Worm (Caenorhabditis elegans): ENCODE data around the gene Y54B9A.1.
A peak's percentile ranks its signal among the peaks of the same experiment; 100 is the strongest.

Y54B9A.1 gene

ce11 chrV:9443748-9444147 is 4.4 kb upstream of the Y54B9A.1 start, which contains the start of gene wdr-62:
Gene wdr-62, plus strand, starts transcription at chrV:9444048.
- TF ChIP-seq nhr-11 (tag; optimal IDR thresholded peaks at IDR 0.05) (no peak), nhr-42 (GFP tag; IDR thresholded peaks at IDR 0.05) (no peak), fkh-10 (GFP tag; optimal IDR thresholded peaks at IDR 0.05) (no peak), aha-1 (tag) (peak; percentile 48), lin-39 (tag; optimal IDR thresholded peaks at IDR 0.05) (no peak), ceh-28 (tag; optimal IDR thresholded peaks at IDR 0.05) (no peak), unc-62 (GFP tag; optimal IDR thresholded peaks at IDR 0.05 in 1 of 2) (peak in 1 of 2 experiments; percentile 57), unc-62 (tag; optimal IDR thresholded peaks at IDR 0.05) (no peak), arid-1 (GFP tag; conservative IDR thresholded peaks at IDR 0.05) (no peak)

ce11 chrV:9443109-9443508 is 3.8 kb upstream of the Y54B9A.1 start:
- peak; percentile 50 for TF ChIP-seq nhr-10 (tag; optimal IDR thresholded peaks at IDR 0.05)
- TF ChIP-seq mxl-3 (GFP tag; optimal IDR thresholded peaks at IDR 0.05), result peak; percentile 54
- peak in 1 of 2 experiments; percentile 24 for TF ChIP-seq mdl-1 (tag; optimal IDR thresholded peaks at IDR 0.05)
- TF ChIP-seq tra-1 (GFP tag; IDR thresholded peaks at IDR 0.05), result 0 out of 2 replicates have a peak, but pooled peaks have one; percentile 34
- TF ChIP-seq nhr-102 (tag; optimal IDR thresholded peaks at IDR 0.05), result peak; percentile 21
- peak; percentile 77 for TF ChIP-seq hlh-11 (tag; optimal IDR thresholded peaks at IDR 0.05)
- peak; percentile 87 for TF ChIP-seq nhr-28 (tag; optimal IDR thresholded peaks at IDR 0.05)
- no peak for TF ChIP-seq nhr-11 (tag; optimal IDR thresholded peaks at IDR 0.05)
- TF ChIP-seq pqm-1 (tag; optimal IDR thresholded peaks at IDR 0.05), result peak; percentile 82
- no peak for TF ChIP-seq ctbp-1 (GFP tag; IDR thresholded peaks at IDR 0.05)
- TF ChIP-seq mep-1 (tag; optimal IDR thresholded peaks at IDR 0.05), result peak; percentile 33
- peak; percentile 72 for TF ChIP-seq hlh-30 (tag; optimal IDR thresholded peaks at IDR 0.05; ENCODE audit: insufficient read depth)
- no peak for TF ChIP-seq fkh-10 (GFP tag; optimal IDR thresholded peaks at IDR 0.05)
- TF ChIP-seq saeg-2 (GFP tag; IDR thresholded peaks at IDR 0.05), result no peak
- TF ChIP-seq nhr-77 (tag; optimal IDR thresholded peaks at IDR 0.05), result peak; percentile 34
- peak; percentile 25 for TF ChIP-seq mes-2 (tag; optimal IDR thresholded peaks at IDR 0.05; ENCODE audit: poor library complexity, severe bottlenecking)
- TF ChIP-seq nhr-48 (tag; optimal IDR thresholded peaks at IDR 0.05), result no peak
- peak; percentile 84 for TF ChIP-seq dve-1 (tag; optimal IDR thresholded peaks at IDR 0.05; ENCODE audit: insufficient read depth)
- no peak for TF ChIP-seq cey-2 (tag; optimal IDR thresholded peaks at IDR 0.05; ENCODE audit: borderline replicate concordance, insufficient read depth)
- TF ChIP-seq zfp-3 (GFP tag; conservative IDR thresholded peaks at IDR 0.05), result no peak
- peak in 1 of 2 experiments; percentile 1 for TF ChIP-seq daf-16 (GFP tag; optimal IDR thresholded peaks at IDR 0.05)
- peak; percentile 91 for TF ChIP-seq daf-16 (tag; optimal IDR thresholded peaks at IDR 0.05)
- 0 out of 2 replicates have a peak, but pooled peaks have one; percentile 30 for TF ChIP-seq php-3 (GFP tag; IDR thresholded peaks at IDR 0.05)
- peak; percentile 69 for TF ChIP-seq dmd-6 (GFP tag; IDR thresholded peaks at IDR 0.05)
- no peak for TF ChIP-seq zfp-2 (tag; optimal IDR thresholded peaks at IDR 0.05)
- no peak for TF ChIP-seq lin-38 (GFP tag; IDR thresholded peaks at IDR 0.05)
- TF ChIP-seq nhr-41 (GFP tag; IDR thresholded peaks at IDR 0.05), result no peak

- TF ChIP-seq dve-1 (tag; optimal IDR thresholded peaks at IDR 0.05; ENCODE audit: insufficient read depth) (peak; percentile 60), cey-2 (tag; optimal IDR thresholded peaks at IDR 0.05; ENCODE audit: borderline replicate concordance, insufficient read depth) (no peak), mes-2 (tag; optimal IDR thresholded peaks at IDR 0.05; ENCODE audit: poor library complexity, severe bottlenecking) (peak; percentile 6), set-16 (GFP tag; IDR thresholded peaks at IDR 0.05) (no peak), spr-3 (GFP tag; optimal IDR thresholded peaks at IDR 0.05) (no peak), sdz-12 (GFP tag; optimal IDR thresholded peaks at IDR 0.05) (no peak), zip-11 (GFP tag; IDR thresholded peaks at IDR 0.05) (no peak), zfp-2 (tag; optimal IDR thresholded peaks at IDR 0.05) (no peak), pha-4 (GFP tag; IDR thresholded peaks at IDR 0.05) (0 out of 2 replicates have a peak, but pooled peaks have one; percentile 16), pha-4 (tag; optimal IDR thresholded peaks at IDR 0.05) (no peak), hmg-1.1 (GFP tag; IDR thresholded peaks at IDR 0.05) (0 out of 2 replicates have a peak, but pooled peaks have one; percentile 10), unc-62 (GFP tag; optimal IDR thresholded peaks at IDR 0.05 in 1 of 2) (peak in 1 of 2 experiments; percentile 59), unc-62 (tag; optimal IDR thresholded peaks at IDR 0.05) (no peak), hlh-30 (tag; optimal IDR thresholded peaks at IDR 0.05; ENCODE audit: insufficient read depth) (peak; percentile 23), hif-1 (tag; optimal IDR thresholded peaks at IDR 0.05) (no peak)
These were observed 3.1 kb upstream of the Y54B9A.1 start for ce11 chrV:9442471-9442870.

All from whole organism, L4 larva.